Worm (Caenorhabditis elegans): ENCODE data around the gene F09B12.5.

Gene F09B12.5

DNA sequence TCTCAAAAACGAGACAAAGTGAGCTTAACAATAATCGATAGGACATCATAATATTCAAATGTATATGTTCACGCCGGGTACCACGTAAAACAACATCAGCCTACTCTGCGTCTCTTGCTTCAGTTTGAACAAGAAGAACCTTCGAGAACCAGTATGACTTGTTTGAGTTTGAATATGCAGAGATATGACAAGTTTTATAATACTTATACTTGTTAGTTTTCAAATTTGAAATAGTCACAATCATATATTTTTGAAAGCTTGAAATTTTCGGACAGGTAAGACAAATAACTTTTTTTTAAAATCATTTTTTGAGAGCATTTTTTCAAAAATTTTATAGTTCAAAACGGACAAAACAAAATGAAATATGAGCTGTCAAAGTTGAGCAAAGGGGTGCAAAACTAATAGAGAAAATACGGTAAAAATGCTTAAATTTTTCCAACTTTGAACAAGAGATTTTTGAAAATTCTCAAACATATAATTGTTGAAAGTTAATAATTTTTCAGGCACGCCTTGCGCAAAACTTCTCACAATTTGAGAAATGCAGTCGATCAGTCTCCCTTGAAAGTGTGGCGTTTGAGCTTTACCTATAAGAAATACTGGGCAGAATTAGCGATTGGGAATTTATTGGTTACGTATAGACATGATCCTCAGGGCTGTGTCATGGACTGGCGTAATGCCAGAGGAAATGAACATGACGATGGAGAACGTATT is 31.1 kb upstream of the F09B12.5 start, which contains the start of gene H03G16.1:
Gene H03G16.1 (plus strand): TSS at position 661 of the 711 bp plus-strand sequence.
- no peak for TF ChIP-seq lin-38 (GFP tag; IDR thresholded peaks at IDR 0.05)
- peak in 1 of 2 experiments; percentile 92 for TF ChIP-seq unc-62 (GFP tag; optimal IDR thresholded peaks at IDR 0.05 in 1 of 2)
- no peak for TF ChIP-seq unc-62 (tag; optimal IDR thresholded peaks at IDR 0.05)
- TF ChIP-seq ztf-7 (tag; optimal IDR thresholded peaks at IDR 0.05), result no peak
- TF ChIP-seq nhr-10 (tag; optimal IDR thresholded peaks at IDR 0.05), result no peak
- no peak for TF ChIP-seq zfp-2 (tag; optimal IDR thresholded peaks at IDR 0.05)
- no peak for TF ChIP-seq T20F7.1 (GFP tag; optimal IDR thresholded peaks at IDR 0.05)
- no peak for TF ChIP-seq fos-1 (tag; optimal IDR thresholded peaks at IDR 0.05)
- no peak for TF ChIP-seq lin-29 (GFP tag; IDR thresholded peaks at IDR 0.05)

DNA sequence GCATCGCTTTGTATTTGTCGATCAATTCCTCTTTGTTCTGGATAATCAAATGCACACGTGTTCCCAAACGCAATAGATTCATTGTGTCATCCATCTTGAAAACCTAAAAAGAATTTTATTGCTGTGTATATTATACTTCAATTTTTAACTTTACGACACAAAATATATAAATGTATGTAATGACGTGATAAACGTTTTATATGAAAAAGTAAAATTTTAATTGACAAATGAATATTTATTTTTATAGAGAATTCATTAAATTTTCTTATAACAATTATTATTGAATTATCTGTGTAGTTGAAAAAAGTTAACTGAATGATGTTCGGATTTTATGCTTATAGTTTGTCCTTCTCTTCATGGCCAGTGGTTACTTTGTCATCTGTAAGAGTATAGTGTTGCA is 28.6 kb upstream of the F09B12.5 start, which contains the start of gene H03G16.7:
Gene H03G16.7 (minus strand): TSS at position 101 of the 400 bp plus-strand sequence.
- TF ChIP-seq nhr-10 (tag; optimal IDR thresholded peaks at IDR 0.05) (no peak), nhr-11 (tag; optimal IDR thresholded peaks at IDR 0.05) (no peak), ZK337.2 (GFP tag; IDR thresholded peaks at IDR 0.05) (no peak), nhr-237 (tag; optimal IDR thresholded peaks at IDR 0.05) (no peak), T26A8.4 (GFP tag; IDR thresholded peaks at IDR 0.05) (no peak), vab-7 (GFP tag; IDR thresholded peaks at IDR 0.05) (no peak), daf-8 (GFP tag; IDR thresholded peaks at IDR 0.05) (no peak), Y5F2A.4 (GFP tag; optimal IDR thresholded peaks at IDR 0.05) (no peak), arid-1 (GFP tag; conservative IDR thresholded peaks at IDR 0.05) (no peak), dmd-6 (GFP tag; IDR thresholded peaks at IDR 0.05) (no peak), duxl-1 (tag; optimal IDR thresholded peaks at IDR 0.05; ENCODE audit: poor library complexity) (no peak), aly-2 (tag; optimal IDR thresholded peaks at IDR 0.05) (no peak), hmg-1.1 (GFP tag; IDR thresholded peaks at IDR 0.05) (no peak), nhr-28 (tag; optimal IDR thresholded peaks at IDR 0.05) (no peak), mes-2 (tag; optimal IDR thresholded peaks at IDR 0.05; ENCODE audit: poor library complexity, severe bottlenecking) (no peak), skn-1 (tag; optimal IDR thresholded peaks at IDR 0.05) (no peak), set-16 (GFP tag; IDR thresholded peaks at IDR 0.05) (no peak), ceh-28 (tag; optimal IDR thresholded peaks at IDR 0.05) (no peak), hlh-30 (tag; optimal IDR thresholded peaks at IDR 0.05; ENCODE audit: insufficient read depth) (no peak), unc-62 (GFP tag; optimal IDR thresholded peaks at IDR 0.05 in 1 of 2) (no peak), unc-62 (tag; optimal IDR thresholded peaks at IDR 0.05) (no peak)

DNA sequence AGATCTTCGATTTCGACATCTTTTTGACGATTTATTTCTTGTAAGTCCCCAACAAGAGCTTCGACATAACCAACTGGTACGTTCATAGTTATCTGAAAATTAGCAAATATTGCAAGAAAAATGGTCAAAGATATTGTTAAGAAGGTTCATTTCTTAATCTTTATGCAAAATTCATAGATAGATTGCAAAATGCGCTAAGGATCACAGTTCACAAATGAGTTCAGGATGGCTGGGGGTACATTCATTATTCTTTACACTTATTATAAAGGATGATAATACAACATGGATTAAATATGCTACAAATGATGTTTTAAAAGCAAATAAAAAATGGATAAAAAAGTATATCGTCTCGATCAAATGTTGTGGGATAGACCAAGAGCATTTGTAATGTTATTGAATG is 27.8 kb upstream of the F09B12.5 start, which contains the start of gene H03G16.5:
Gene H03G16.5 (minus strand): TSS at position 101 of the 400 bp plus-strand sequence.
- TF ChIP-seq hif-1 (tag; optimal IDR thresholded peaks at IDR 0.05), result no peak
- TF ChIP-seq nhr-237 (tag; optimal IDR thresholded peaks at IDR 0.05), result no peak
- no peak for TF ChIP-seq attf-4 (tag; optimal IDR thresholded peaks at IDR 0.05)
- no peak for TF ChIP-seq nhr-42 (GFP tag; IDR thresholded peaks at IDR 0.05)

- TF ChIP-seq lin-15B (tag; optimal IDR thresholded peaks at IDR 0.05), result no peak
- no peak for TF ChIP-seq dve-1 (tag; optimal IDR thresholded peaks at IDR 0.05; ENCODE audit: insufficient read depth)
- TF ChIP-seq ceh-62 (tag; optimal IDR thresholded peaks at IDR 0.05), result no peak
- no peak for TF ChIP-seq zag-1 (tag; optimal IDR thresholded peaks at IDR 0.05)
- peak; percentile 97 for TF ChIP-seq aha-1 (tag)
- TF ChIP-seq D1046.2 (GFP tag; IDR thresholded peaks at IDR 0.05), result no peak
- TF ChIP-seq hif-1 (tag; optimal IDR thresholded peaks at IDR 0.05), result no peak
- TF ChIP-seq T20F7.1 (GFP tag; optimal IDR thresholded peaks at IDR 0.05), result no peak
- TF ChIP-seq unc-62 (GFP tag; optimal IDR thresholded peaks at IDR 0.05 in 1 of 2), result peak in 1 of 2 experiments; percentile 14
- TF ChIP-seq unc-62 (tag; optimal IDR thresholded peaks at IDR 0.05), result no peak
Measured at ce11 chrX:15057900-15058299, 26.6 kb upstream of the F09B12.5 start.
